Fruit fly (Drosophila melanogaster) whole organism, embryonic: ENCODE data around the gene CG43163.

Experiments
- Atf-2 ChIP-seq: fragments of 200-800 bp; sonication (Bioruptor generic); optimal IDR thresholded peaks from 2 replicates; lab custom pipeline; 2016; ENCODE audit warnings: missing biosample characterization, missing genetic modification characterization
- B-H2 ChIP-seq: fragments of 200-800 bp; sonication (Bioruptor generic); optimal IDR thresholded peaks from 2 replicates; lab custom pipeline; 2018; ENCODE audit warnings: missing biosample characterization, mild to moderate bottlenecking, missing genetic modification characterization
- CG10431 ChIP-seq: fragments of 200-800 bp; sonication (Bioruptor generic); optimal IDR thresholded peaks from 3 replicates; lab custom pipeline; 2018; ENCODE audit warnings: missing biosample characterization, mild to moderate bottlenecking, missing genetic modification characterization
- CG10959 ChIP-seq: fragments of 200-800 bp; sonication (Bioruptor generic); IDR thresholded peaks from 2 replicates; pipeline ENCODE4 v1.3.6; 2022; ENCODE audit warnings: missing biosample characterization, missing genetic modification characterization
- CG11093 ChIP-seq: fragments of 200-800 bp; sonication (Bioruptor generic); IDR thresholded peaks from 3 replicates; pipeline ENCODE4 v1.3.6; 2022; ENCODE audit warnings: missing biosample characterization, missing genetic modification characterization
- CG11504 ChIP-seq: fragments of 200-800 bp; sonication (Bioruptor generic); optimal IDR thresholded peaks from 3 replicates; lab custom pipeline; 2019; ENCODE audit warnings: missing biosample characterization, mild to moderate bottlenecking, missing genetic modification characterization, moderate library complexity
- CG11695 ChIP-seq: fragments of 200-800 bp; sonication (Bioruptor generic); IDR thresholded peaks from 3 replicates; pipeline ENCODE4 v1.3.6; 2022; ENCODE audit warnings: missing biosample characterization, missing genetic modification characterization
- CG15011 ChIP-seq: fragments of 200-800 bp; sonication (Bioruptor generic); optimal IDR thresholded peaks from 3 replicates; lab custom pipeline; 2018; ENCODE audit warnings: missing biosample characterization, mild to moderate bottlenecking, missing genetic modification characterization
- CG17612 ChIP-seq: fragments of 200-800 bp; sonication (Bioruptor generic); IDR thresholded peaks from 2 replicates; pipeline ENCODE4 v1.3.6; 2022; ENCODE audit warnings: missing biosample characterization, missing genetic modification characterization
- CG18619 ChIP-seq: fragments of 200-800 bp; sonication (Bioruptor generic); optimal IDR thresholded peaks from 3 replicates; lab custom pipeline; 2017; ENCODE audit warnings: missing biosample characterization, mild to moderate bottlenecking, missing genetic modification characterization
- CG2199 ChIP-seq: fragments of 200-800 bp; sonication (Bioruptor generic); IDR thresholded peaks from 3 replicates; pipeline ENCODE4 v1.3.6; 2022; ENCODE audit warnings: missing biosample characterization, missing genetic modification characterization
- CG2712 ChIP-seq: fragments of 200-800 bp; optimal IDR thresholded peaks from 3 replicates; lab custom pipeline; 2019; ENCODE audit warnings: missing biosample characterization, mild to moderate bottlenecking, missing genetic modification characterization, moderate library complexity
- CG32532 ChIP-seq: fragments of 200-800 bp; sonication (Bioruptor generic); IDR thresholded peaks from 2 replicates; pipeline ENCODE4 v1.3.6; 2022; ENCODE audit warnings: missing biosample characterization, missing genetic modification characterization
- CG4404 ChIP-seq: fragments of 200-800 bp; sonication (Bioruptor generic); IDR thresholded peaks from 2 replicates; pipeline ENCODE4 v1.3.6; 2022; ENCODE audit warnings: missing biosample characterization, missing genetic modification characterization
- CG5953 ChIP-seq: fragments of 200-800 bp; sonication (Bioruptor generic); IDR thresholded peaks from 2 replicates; pipeline ENCODE4 v1.3.6; 2022; ENCODE audit warnings: missing biosample characterization, missing genetic modification characterization
- CG6813 ChIP-seq: fragments of 200-800 bp; sonication (Bioruptor generic); optimal IDR thresholded peaks from 2 replicates; lab custom pipeline; 2017; ENCODE audit warnings: missing biosample characterization, missing genetic modification characterization, mild to moderate bottlenecking, moderate library complexity, missing genetic modification reagents
- CG7271 ChIP-seq: fragments of 200-800 bp; sonication (Bioruptor generic); optimal IDR thresholded peaks from 2 replicates; lab custom pipeline; 2018; ENCODE audit warnings: missing biosample characterization, mild to moderate bottlenecking, missing genetic modification characterization, moderate library complexity
- CG8765 ChIP-seq: fragments of 200-800 bp; sonication (Bioruptor generic); IDR thresholded peaks from 2 replicates; pipeline ENCODE4 v1.3.6; 2022; ENCODE audit warnings: missing biosample characterization, missing genetic modification characterization
- CG9437 ChIP-seq: fragments of 200-800 bp; sonication (Bioruptor generic); optimal IDR thresholded peaks from 2 replicates; lab custom pipeline; 2018; ENCODE audit warnings: missing biosample characterization, mild to moderate bottlenecking, missing genetic modification characterization
- CrebB ChIP-seq: fragments of 200-800 bp; sonication (Bioruptor generic); optimal IDR thresholded peaks from 3 replicates; lab custom pipeline; 2018; ENCODE audit warnings: missing biosample characterization, mild to moderate bottlenecking, missing genetic modification characterization
- D19A ChIP-seq: fragments of 200-800 bp; optimal IDR thresholded peaks from 3 replicates; lab custom pipeline; 2019; ENCODE audit warnings: missing biosample characterization, mild to moderate bottlenecking, missing genetic modification characterization, moderate library complexity
- Dip3 ChIP-seq: fragments of 200-800 bp; sonication (Bioruptor generic); optimal IDR thresholded peaks from 3 replicates; lab custom pipeline; 2016; ENCODE audit warnings: missing biosample characterization, missing genetic modification characterization
- E2f1 ChIP-seq: fragments of 200-800 bp; sonication (Bioruptor generic); IDR thresholded peaks from 2 replicates; pipeline ENCODE4 v1.3.6; 2022; ENCODE audit warnings: missing biosample characterization, missing genetic modification characterization
- E2f2 ChIP-seq: fragments of 200-800 bp; sonication (Bioruptor generic); IDR thresholded peaks from 2 replicates; pipeline ENCODE4 v1.3.6; 2022; ENCODE audit warnings: missing biosample characterization, missing genetic modification characterization
- Ets97D ChIP-seq: fragments of 200-800 bp; sonication (Bioruptor generic); optimal IDR thresholded peaks from 3 replicates; lab custom pipeline; 2016; ENCODE audit warnings: missing biosample characterization, missing genetic modification characterization
- Fer3 ChIP-seq: fragments of 200-800 bp; sonication (Bioruptor generic); optimal IDR thresholded peaks from 2 replicates; lab custom pipeline; 2018; ENCODE audit warnings: missing biosample characterization, mild to moderate bottlenecking, missing genetic modification characterization, moderate library complexity
- Hand ChIP-seq: fragments of 200-800 bp; sonication (Bioruptor generic); optimal IDR thresholded peaks from 2 replicates; lab custom pipeline; 2017; ENCODE audit warnings: mild to moderate bottlenecking, missing biosample characterization, missing genetic modification reagents, missing genetic modification characterization
- HmgD ChIP-seq: fragments of 200-800 bp; sonication (Bioruptor generic); optimal IDR thresholded peaks from 3 replicates; lab custom pipeline; 2016; ENCODE audit warnings: missing biosample characterization, missing genetic modification characterization
- Hr51 ChIP-seq, 2 experiments: fragments of 200-800 bp; sonication (Bioruptor generic); optimal IDR thresholded peaks; 2 replicates in 1 of 2; 3 replicates in 1 of 2; lab custom pipeline; 2016 to 2018; ENCODE audit warnings: missing biosample characterization in 2 of 2, missing genetic modification characterization in 2 of 2, mild to moderate bottlenecking in 1 of 2, moderate library complexity in 1 of 2
- Hr78 ChIP-seq, 2 experiments: fragments of 200-800 bp in 1 of 2; fragments of >200 bp in 1 of 2; sonication (Bioruptor generic) in 1 of 2; optimal IDR thresholded peaks; 2 replicates each; lab custom pipeline; 2017 to 2019; ENCODE audit warnings: missing biosample characterization in 2 of 2, missing genetic modification characterization in 2 of 2, mild to moderate bottlenecking in 1 of 2, moderate library complexity in 1 of 2
- Nf-YB ChIP-seq: fragments of 200-800 bp; sonication (Bioruptor generic); optimal IDR thresholded peaks from 3 replicates; lab custom pipeline; 2019; ENCODE audit warnings: missing biosample characterization, mild to moderate bottlenecking, missing genetic modification characterization, moderate library complexity
- Tbp ChIP-seq: fragments of >200 bp; optimal IDR thresholded peaks from 2 replicates; lab custom pipeline; 2018; ENCODE audit warnings: missing biosample characterization, missing genetic modification characterization
- Trl ChIP-seq, 3 experiments: fragments of >200 bp in 2 of 3; fragments of 200-800 bp in 1 of 3; sonication (Bioruptor generic) in 1 of 3; optimal IDR thresholded peaks; 2 replicates in 1 of 3; 3 replicates in 2 of 3; lab custom pipeline; 2016 to 2017; ENCODE audit warnings: missing biosample characterization in 1 of 3, missing genetic modification characterization in 1 of 3
- crp ChIP-seq, 2 experiments: fragments of 200-800 bp; sonication (Bioruptor generic); optimal IDR thresholded peaks; 2 replicates in 1 of 2; 3 replicates in 1 of 2; lab custom pipeline; 2017; ENCODE audit warnings: missing biosample characterization in 2 of 2, missing genetic modification characterization in 2 of 2, mild to moderate bottlenecking in 1 of 2, moderate library complexity in 1 of 2
- en ChIP-seq: fragments of 200-800 bp; sonication (Bioruptor generic); optimal IDR thresholded peaks from 2 replicates; lab custom pipeline; 2016; ENCODE audit warnings: missing biosample characterization, missing genetic modification characterization
- gem ChIP-seq: fragments of 200-800 bp; sonication (Bioruptor generic); optimal IDR thresholded peaks from 2 replicates; lab custom pipeline; 2019; ENCODE audit warnings: missing biosample characterization, mild to moderate bottlenecking, missing genetic modification characterization, moderate library complexity
- gfzf ChIP-seq: fragments of 200-800 bp; sonication (Bioruptor generic); optimal IDR thresholded peaks from 2 replicates; lab custom pipeline; 2016; ENCODE audit warnings: missing biosample characterization, mild to moderate bottlenecking, missing genetic modification characterization, moderate library complexity
- gsb ChIP-seq: fragments of 200-800 bp; sonication (Bioruptor generic); IDR thresholded peaks from 2 replicates; pipeline ENCODE4 v1.3.6; 2022; ENCODE audit warnings: missing biosample characterization, missing genetic modification characterization
- hbn ChIP-seq: fragments of 200-800 bp; sonication (Bioruptor generic); IDR thresholded peaks from 2 replicates; pipeline ENCODE4 v1.3.6; 2022; ENCODE audit warnings: missing biosample characterization, missing genetic modification characterization; ENCODE audit not compliant: partially characterized antibody
- mld ChIP-seq: fragments of 200-800 bp; sonication (Bioruptor generic); IDR thresholded peaks from 3 replicates; pipeline ENCODE4 v1.3.6; 2022; ENCODE audit warnings: missing biosample characterization, missing genetic modification characterization; ENCODE audit not compliant: partially characterized antibody
- repo ChIP-seq: fragments of 200-800 bp; sonication (Bioruptor generic); optimal IDR thresholded peaks from 2 replicates; lab custom pipeline; 2016; ENCODE audit warnings: missing biosample characterization, missing genetic modification characterization
- run ChIP-seq: fragments of 200-800 bp; sonication (Bioruptor generic); optimal IDR thresholded peaks from 3 replicates; lab custom pipeline; 2018; ENCODE audit warnings: missing biosample characterization, mild to moderate bottlenecking, missing genetic modification characterization
- salm ChIP-seq: fragments of 200-800 bp; sonication (Bioruptor generic); optimal IDR thresholded peaks from 2 replicates; lab custom pipeline; 2018; ENCODE audit warnings: missing biosample characterization, mild to moderate bottlenecking, missing genetic modification characterization
- schlank ChIP-seq: fragments of 200-800 bp; sonication (Bioruptor generic); optimal IDR thresholded peaks from 2 replicates; lab custom pipeline; 2018; ENCODE audit warnings: missing biosample characterization, mild to moderate bottlenecking, missing genetic modification characterization
- sens ChIP-seq: fragments of 200-800 bp; sonication (Bioruptor generic); peaks from one replicate; lab custom pipeline; 2016; ENCODE audit warnings: missing biosample characterization, missing genetic modification characterization
- sens-2 ChIP-seq: fragments of 200-800 bp; sonication (Bioruptor generic); IDR thresholded peaks from 2 replicates; pipeline ENCODE4 v1.3.6; 2022; ENCODE audit warnings: missing biosample characterization, missing genetic modification characterization
- slou ChIP-seq: fragments of 200-800 bp; sonication (Bioruptor generic); optimal IDR thresholded peaks from 3 replicates; lab custom pipeline; 2016; ENCODE audit warnings: missing biosample characterization, missing genetic modification characterization
- ssp ChIP-seq: fragments of 200-800 bp; sonication (Bioruptor generic); IDR thresholded peaks from 2 replicates; pipeline ENCODE4 v1.3.6; 2022; ENCODE audit warnings: missing biosample characterization, missing genetic modification characterization
- usp ChIP-seq: fragments of >200 bp; optimal IDR thresholded peaks from 2 replicates; lab custom pipeline; 2017; ENCODE audit warnings: missing biosample characterization, missing genetic modification characterization

The CG43163 gene

DNA sequence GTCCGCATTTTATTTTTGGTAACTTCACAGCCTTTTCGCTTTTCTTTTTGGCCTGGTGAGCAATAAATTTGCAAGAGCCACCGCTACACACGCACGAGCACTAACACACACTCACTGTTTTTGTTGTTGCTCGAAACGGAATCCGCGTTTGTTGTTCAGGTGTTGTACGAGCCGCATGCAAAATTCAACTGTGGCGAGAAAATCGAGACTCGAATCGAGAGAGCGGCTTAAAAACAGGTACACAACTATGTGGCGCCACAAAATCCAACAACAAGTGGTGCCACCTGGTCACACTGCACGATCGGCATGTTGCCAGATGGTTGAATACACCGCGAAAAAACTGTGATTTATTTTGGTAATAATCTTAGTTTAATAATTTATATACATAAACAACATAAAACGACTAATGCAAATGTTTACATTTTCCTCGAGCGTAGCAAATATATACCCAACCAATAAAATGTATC, at the start of gene CG43163:
TSS of gene CG43163 (minus strand) at position 172 of the 467 bp plus-strand sequence.
- TF ChIP-seq CG11695 (0 out of 3 replicates have a peak, but pooled peaks have one; percentile 33), CG11504 (tag; lab: Kevin White, UChicago) (no peak), en (GFP tag; lab: Kevin White, UChicago) (no peak), usp (GFP tag; lab: Kevin White, UChicago) (no peak), CG2712 (tag; lab: Kevin White, UChicago) (peak; percentile 80), CG6813 (GFP tag; lab: Kevin White, UChicago) (no peak), Tbp (no peak), CG8765 (GFP tag; lab: Robert Waterston, UW) (peak; percentile 14; the same call in 1 of the 2 replicates), sens (GFP tag; lab: Kevin White, UChicago) (peak; percentile 93), run (peak; percentile 47), E2f2 (peak; percentile 72), Hr51 (GFP tag; optimal IDR thresholded peaks at IDR 0.05; lab: Kevin White, UChicago) (peak; percentile 52 to 70), CG17612 (0 out of 2 replicates have a peak, but pooled peaks have one; percentile 9), B-H2 (GFP tag; lab: Kevin White, UChicago) (peak; percentile 7), salm (tag; lab: Kevin White, UChicago) (peak; percentile 47), CG10431 (GFP tag; lab: Kevin White, UChicago) (peak; percentile 37), sens-2 (no peak), CG4404 (GFP tag; lab: Robert Waterston, UW) (no peak), gsb (GFP tag; lab: Robert Waterston, UW) (0 out of 2 replicates have a peak, but pooled peaks have one; percentile 32), CG5953 (GFP tag; lab: Robert Waterston, UW) (0 out of 2 replicates have a peak, but pooled peaks have one; percentile 28), crp (GFP tag; optimal IDR thresholded peaks at IDR 0.05; lab: Kevin White, UChicago) (peak in 1 of 2 experiments; percentile 32), gfzf (peak; percentile 82), Ets97D (GFP tag; lab: Kevin White, UChicago) (peak; percentile 66), CG2199 (GFP tag; lab: Robert Waterston, UW) (peak; percentile 42; the same call in 1 of the 3 replicates), CG10959 (GFP tag; lab: Robert Waterston, UW) (peak; percentile 46), Nf-YB (GFP tag; lab: Kevin White, UChicago) (peak; percentile 36), repo (GFP tag; lab: Kevin White, UChicago) (peak; percentile 18), CG15011 (GFP tag; lab: Kevin White, UChicago) (peak; percentile 39), D19A (tag; lab: Kevin White, UChicago) (peak; percentile 55), Hand (no peak), gem (tag; lab: Kevin White, UChicago) (peak; percentile 86), schlank (tag; lab: Kevin White, UChicago) (no peak), E2f1 (GFP tag; lab: Robert Waterston, UW) (peak; percentile 65), Fer3 (tag; lab: Kevin White, UChicago) (peak; percentile 61), hbn (GFP tag; lab: Robert Waterston, UW) (peak; percentile 32; the same call in 1 of the 2 replicates), Trl (optimal IDR thresholded peaks at IDR 0.05; lab: Kevin White, UChicago) (peak in 1 of 2 experiments; percentile 1), Trl (GFP tag; optimal IDR thresholded peaks at IDR 0.05; lab: Kevin White, UChicago) (peak; percentile 35), mld (no peak), CG11093 (GFP tag; lab: Robert Waterston, UW) (no peak), Atf-2 (GFP tag; lab: Kevin White, UChicago) (peak; percentile 32), CG9437 (GFP tag; lab: Kevin White, UChicago) (peak; percentile 37), ssp (GFP tag; lab: Robert Waterston, UW) (0 out of 2 replicates have a peak, but pooled peaks have one; percentile 35), HmgD (GFP tag; lab: Kevin White, UChicago) (no peak), Hr78 (GFP tag; optimal IDR thresholded peaks at IDR 0.05; lab: Kevin White, UChicago) (peak in 1 of 2 experiments; percentile 76), Dip3 (peak; percentile 24), CG18619 (peak; percentile 26), CrebB (tag; lab: Kevin White, UChicago) (peak; percentile 47), CG7271 (no peak), slou (GFP tag; lab: Kevin White, UChicago) (peak; percentile 10), CG32532 (peak; percentile 78)
